Fruit fly (Drosophila melanogaster): ENCODE data around the gene brat.

DNA sequence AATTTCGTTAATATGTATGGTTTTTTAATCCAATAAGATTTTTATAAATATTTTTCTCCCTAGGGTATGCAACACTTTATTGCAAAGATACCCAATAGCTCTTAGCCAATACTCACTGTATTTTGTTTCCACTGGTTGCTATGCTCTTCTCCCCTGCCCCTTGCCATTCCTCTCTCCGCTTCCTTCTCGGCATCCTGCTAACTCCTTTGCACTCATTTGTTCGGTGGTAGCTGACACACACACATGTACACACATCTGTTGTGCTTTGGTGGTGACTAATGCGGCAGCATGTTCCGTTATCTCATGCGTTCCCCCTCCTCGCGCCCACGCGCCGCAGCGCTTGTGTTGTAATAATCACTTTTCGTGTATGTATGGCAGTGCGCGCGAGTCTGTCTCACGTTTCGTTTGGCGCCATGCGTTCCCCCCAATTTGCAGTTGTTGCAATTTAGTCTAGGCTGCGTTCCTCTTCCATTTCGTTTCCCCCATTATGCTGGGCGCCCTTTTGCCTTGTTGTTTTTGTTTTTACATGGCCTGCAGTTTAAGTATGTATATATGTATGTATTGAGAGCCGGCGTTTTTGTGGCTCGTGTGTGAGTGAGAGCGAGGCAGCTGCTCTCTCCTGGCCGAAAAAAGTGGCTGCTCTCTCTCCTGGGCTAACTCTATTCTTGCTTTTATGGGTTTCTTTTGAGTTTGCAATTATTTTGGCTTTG is 1.4 kb downstream of the brat start, which contains the start of gene Polr1D:
- TF ChIP-seq Myc (optimal IDR thresholded peaks at IDR 0.05) (no peak), h (optimal IDR thresholded peaks at IDR 0.05) (no peak), psq (optimal IDR thresholded peaks at IDR 0.05) (no peak), Sin3A (optimal IDR thresholded peaks at IDR 0.05) (no peak), ttk (optimal IDR thresholded peaks at IDR 0.05) (no peak), insv (optimal IDR thresholded peaks at IDR 0.05) (no peak)

All from Kc167 (cell line).